Worm (Caenorhabditis elegans) whole organism, L1 larva: ENCODE results near the gene ZK1240.2.

ENCODE experiments used
- ceh-82 ChIP-seq, 3 experiments: fragments of 150-350 bp in 1 of 3; sonication (generic microtip) in 2 of 3; optimal IDR thresholded peaks; 2 replicates each; lab custom pipeline; 2014 to 2017; ENCODE audit warnings: missing biosample characterization in 3 of 3, missing genetic modification characterization in 3 of 3
- ces-1 ChIP-seq: fragments of 150-350 bp; optimal IDR thresholded peaks from 2 replicates; lab custom pipeline; 2014; ENCODE audit warnings: missing biosample characterization, missing genetic modification reagents, missing genetic modification characterization
- elt-2 ChIP-seq: sonication (generic microtip); optimal IDR thresholded peaks from 2 replicates; lab custom pipeline; 2016; ENCODE audit warnings: missing genetic modification characterization, mild to moderate bottlenecking, inconsistent platforms, missing compliant biosample characterization, missing genetic modification reagents
- lin-15B ChIP-seq: fragments of 150-350 bp; sonication (generic microtip); optimal IDR thresholded peaks from 3 replicates; lab custom pipeline; 2014; ENCODE audit warnings: missing biosample characterization, missing genetic modification characterization
- lir-3 ChIP-seq: sonication (generic microtip); optimal IDR thresholded peaks from 2 replicates; lab custom pipeline; 2016; ENCODE audit warnings: mild to moderate bottlenecking, missing genetic modification characterization, moderate library complexity, missing compliant biosample characterization; ENCODE audit not compliant: poor library complexity
- nhr-12 ChIP-seq: sonication (generic microtip); optimal IDR thresholded peaks from 2 replicates; lab custom pipeline; 2017; ENCODE audit warnings: missing biosample characterization, missing genetic modification characterization
- nhr-77 ChIP-seq: fragments of 150-350 bp; optimal IDR thresholded peaks from 2 replicates; lab custom pipeline; 2014; ENCODE audit warnings: missing biosample characterization, missing genetic modification characterization
- nhr-90 ChIP-seq: sonication (generic microtip); optimal IDR thresholded peaks from 2 replicates; lab custom pipeline; 2016; ENCODE audit warnings: mild to moderate bottlenecking, missing genetic modification characterization, missing compliant biosample characterization; ENCODE audit not compliant: poor library complexity
- skn-1 ChIP-seq: fragments of 150-350 bp; optimal IDR thresholded peaks from 2 replicates; lab custom pipeline; 2014; ENCODE audit warnings: missing biosample characterization, missing genetic modification characterization
- tbx-2 ChIP-seq: sonication (generic microtip); optimal IDR thresholded peaks from 2 replicates; lab custom pipeline; 2016; ENCODE audit warnings: missing genetic modification characterization, missing compliant biosample characterization

DNA sequence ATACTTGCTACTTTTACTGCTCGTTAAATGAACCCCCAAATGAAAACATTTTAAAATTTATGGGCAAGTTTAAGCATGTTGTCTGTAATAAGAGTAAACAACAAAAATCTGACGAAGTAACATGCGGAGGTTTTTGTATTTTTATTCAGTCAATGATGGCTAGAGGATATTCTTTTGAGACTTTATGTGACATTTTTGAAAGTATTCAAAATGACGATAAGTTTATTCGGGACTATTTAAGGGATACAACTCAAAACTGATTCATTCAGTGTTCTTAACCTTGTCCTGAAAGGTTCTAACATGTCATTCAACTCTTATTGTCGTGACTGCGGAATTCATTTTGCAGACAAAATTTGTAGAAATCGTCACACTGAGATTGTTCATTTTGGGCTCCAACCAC lies 43.3 kb upstream of the ZK1240.2 start, which contains the start of gene K09F6.11:
- TF ChIP-seq lir-3 (no peak), nhr-90 (tag; lab: Kevin White, UChicago) (no peak), nhr-12 (tag; lab: Kevin White, UChicago) (no peak), lin-15B (tag; lab: Kevin White, UChicago) (no peak), ces-1 (no peak), tbx-2 (tag; lab: Kevin White, UChicago) (no peak), skn-1 (no peak), nhr-77 (tag; lab: Kevin White, UChicago) (no peak), elt-2 (tag; lab: Kevin White, UChicago) (no peak), ceh-82 (tag; optimal IDR thresholded peaks at IDR 0.05; lab: Kevin White, UChicago) (no peak)
